Worm (Caenorhabditis elegans) whole organism, L4 larva: ENCODE measurements around the gene F40E12.1.

Experiments
- F44E2.7 ChIP-seq: fragments of 200-800 bp; sonication (Bioruptor generic); IDR thresholded peaks from 2 replicates; pipeline ENCODE4 v2.1.2; 2022; ENCODE audit warnings: missing genetic modification characterization, missing compliant biosample characterization
- R02D3.7 ChIP-seq: fragments of 150-350 bp; sonication (generic microtip); optimal IDR thresholded peaks from 3 replicates; lab custom pipeline; 2014; ENCODE audit warnings: missing biosample characterization, missing genetic modification characterization
- ZK546.5 ChIP-seq, 2 experiments: sonication (generic microtip); optimal IDR thresholded peaks; 2 replicates each; lab custom pipeline; 2017; ENCODE audit warnings: missing biosample characterization in 2 of 2, missing genetic modification characterization in 2 of 2
- ama-1 ChIP-seq: fragments of 150-350 bp; optimal IDR thresholded peaks from 2 replicates; lab custom pipeline; 2014; ENCODE audit warnings: inconsistent platforms, mixed read lengths
- arid-1 ChIP-seq: fragments of 200-800 bp; sonication (Bioruptor generic); conservative IDR thresholded peaks from 2 replicates; pipeline ENCODE4 v1.3.6; 2022; ENCODE audit warnings: missing genetic modification reagents, missing genetic modification characterization, missing compliant biosample characterization
- ces-1 ChIP-seq: fragments of 150-350 bp; sonication (generic microtip); optimal IDR thresholded peaks from 4 replicates; lab custom pipeline; 2014; ENCODE audit warnings: missing biosample characterization, missing genetic modification reagents, missing genetic modification characterization
- dpl-1 ChIP-seq: fragments of 150-350 bp; optimal IDR thresholded peaks from 2 replicates; lab custom pipeline; 2014; ENCODE audit warnings: missing biosample characterization, missing genetic modification reagents, missing genetic modification characterization
- hlh-30 ChIP-seq: sonication (generic microtip); optimal IDR thresholded peaks from 2 replicates; lab custom pipeline; 2017; ENCODE audit warnings: antibody characterized with exemption, mild to moderate bottlenecking, missing genetic modification characterization, missing compliant biosample characterization; ENCODE audit not compliant: insufficient read depth
- lin-13 ChIP-seq: fragments of 150-350 bp; optimal IDR thresholded peaks from 2 replicates; lab custom pipeline; 2014; ENCODE audit warnings: missing biosample characterization, missing genetic modification reagents, missing genetic modification characterization
- mep-1 ChIP-seq: fragments of 150-350 bp; sonication (generic microtip); optimal IDR thresholded peaks from 3 replicates; lab custom pipeline; 2014; ENCODE audit warnings: missing biosample characterization, missing genetic modification characterization
- mxl-3 ChIP-seq: fragments of 200-800 bp; sonication (Bioruptor generic); optimal IDR thresholded peaks from 2 replicates; lab custom pipeline; 2018; ENCODE audit warnings: mild to moderate bottlenecking, missing genetic modification characterization, missing compliant biosample characterization
- nhr-28 ChIP-seq: fragments of 150-350 bp; optimal IDR thresholded peaks from 2 replicates; lab custom pipeline; 2014; ENCODE audit warnings: missing biosample characterization, missing genetic modification characterization
- spr-3 ChIP-seq: fragments of 200-800 bp; sonication (Bioruptor generic); optimal IDR thresholded peaks from 2 replicates; lab custom pipeline; 2018; ENCODE audit warnings: mild to moderate bottlenecking, missing genetic modification characterization, missing compliant biosample characterization
- zip-2 ChIP-seq: fragments of 150-350 bp; optimal IDR thresholded peaks from 2 replicates; lab custom pipeline; 2014; ENCODE audit warnings: missing biosample characterization, missing genetic modification characterization

ce11 chrII:3579767-3580166 is 37.8 kb upstream of the F40E12.1 start, which contains the start of gene clec-134:
- TF ChIP-seq mxl-3 (no peak), dpl-1 (no peak), nhr-28 (tag; lab: Kevin White, UChicago) (no peak), ama-1 (lab: Kevin White, UChicago) (no peak), arid-1 (GFP tag; lab: Robert Waterston, UW) (no peak), mep-1 (tag; lab: Kevin White, UChicago) (no peak), hlh-30 (tag; lab: Kevin White, UChicago) (no peak), zip-2 (tag; lab: Kevin White, UChicago) (no peak), ces-1 (GFP tag; lab: Kevin White, UChicago) (no peak), spr-3 (GFP tag; lab: Kevin White, UChicago) (no peak), lin-13 (GFP tag; lab: Kevin White, UChicago) (no peak), R02D3.7 (no peak), ZK546.5 (tag; optimal IDR thresholded peaks at IDR 0.05; lab: Kevin White, UChicago) (no peak), F44E2.7 (GFP tag; lab: Robert Waterston, UW) (no peak)
